Fruit fly (Drosophila melanogaster): ENCODE measurements around the gene CG18577.

Gene CG18577

DNA sequence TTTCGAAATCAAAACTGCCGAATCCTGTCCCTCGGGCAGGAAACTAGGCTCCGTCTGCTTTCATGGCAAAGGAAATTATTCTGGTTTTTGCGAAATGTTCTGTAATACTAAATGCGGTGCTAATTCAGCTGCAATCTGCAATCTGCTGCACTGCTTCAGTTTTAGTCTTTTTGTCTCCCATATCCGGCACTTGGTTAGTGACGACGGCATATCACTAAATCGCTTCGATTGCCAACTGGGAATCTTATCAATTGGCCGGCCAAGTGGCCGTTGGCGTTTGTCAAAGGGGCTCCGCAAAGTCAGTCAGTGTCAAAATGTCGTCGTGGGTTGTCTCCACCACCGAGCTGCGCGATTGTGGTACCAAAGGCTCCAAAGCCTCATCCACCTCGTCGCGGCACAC is at the start of gene CG18577:
Gene CG18577, plus strand, starts transcription at position 301 of the 400 bp plus-strand sequence.
- no peak for TF ChIP-seq OdsH (GFP tag; optimal IDR thresholded peaks at IDR 0.05)
- no peak for TF ChIP-seq psq (GFP tag; optimal IDR thresholded peaks at IDR 0.05)
- TF ChIP-seq HLH106 (tag; optimal IDR thresholded peaks at IDR 0.05): no peak
- no peak for TF ChIP-seq dmrt93B (GFP tag; optimal IDR thresholded peaks at IDR 0.05)
- TF ChIP-seq brk (GFP tag; optimal IDR thresholded peaks at IDR 0.05): no peak
- TF ChIP-seq sage (GFP tag; optimal IDR thresholded peaks at IDR 0.05): no peak
- no peak for TF ChIP-seq GATAd (GFP tag; optimal IDR thresholded peaks at IDR 0.05)
- no peak for TF ChIP-seq CrebA (GFP tag; optimal IDR thresholded peaks at IDR 0.05; ENCODE audit: borderline replicate concordance)
- TF ChIP-seq CG9705 (GFP tag; optimal IDR thresholded peaks at IDR 0.05): no peak

- no peak for TF ChIP-seq N (GFP tag; optimal IDR thresholded peaks at IDR 0.05)
- TF ChIP-seq woc (GFP tag; optimal IDR thresholded peaks at IDR 0.05): peak; percentile 15
- peak; percentile 71 for TF ChIP-seq h (GFP tag; optimal IDR thresholded peaks at IDR 0.05)
- TF ChIP-seq Hr78 (GFP tag; optimal IDR thresholded peaks at IDR 0.05): no peak
- peak; percentile 54 for TF ChIP-seq sage (GFP tag; optimal IDR thresholded peaks at IDR 0.05)
- peak; percentile 46 for TF ChIP-seq Rel (GFP tag; optimal IDR thresholded peaks at IDR 0.05)
- TF ChIP-seq Rel (tag; optimal IDR thresholded peaks at IDR 0.05): no peak
- peak; percentile 62 for TF ChIP-seq Sp1 (GFP tag; optimal IDR thresholded peaks at IDR 0.05)
- TF ChIP-seq Jra (GFP tag; optimal IDR thresholded peaks at IDR 0.05): no peak
- peak; percentile 63 for TF ChIP-seq rgr (GFP tag; optimal IDR thresholded peaks at IDR 0.05)
- TF ChIP-seq HLH106 (tag; optimal IDR thresholded peaks at IDR 0.05): peak; percentile 73
- peak; percentile 40 for TF ChIP-seq psq (GFP tag; optimal IDR thresholded peaks at IDR 0.05)
- peak; percentile 57 for TF ChIP-seq dmrt93B (GFP tag; optimal IDR thresholded peaks at IDR 0.05)
- peak; percentile 54 for TF ChIP-seq fru (GFP tag; optimal IDR thresholded peaks at IDR 0.05)
- peak in 1 of 2 experiments; percentile 73 for TF ChIP-seq foxo (GFP tag; optimal IDR thresholded peaks at IDR 0.05)
- TF ChIP-seq brk (GFP tag; optimal IDR thresholded peaks at IDR 0.05): no peak
- peak; percentile 60 for TF ChIP-seq OdsH (GFP tag; optimal IDR thresholded peaks at IDR 0.05)
- TF ChIP-seq lola (GFP tag; optimal IDR thresholded peaks at IDR 0.05): no peak
Observed at dm6 chr3R:11153799-11154273, 42.1 kb upstream of the CG18577 start, which contains the start of gene Ugt302K1. Gene Ugt302K1, minus strand, starts transcription at chr3R:11153849.

dm6 chr3R:11154576-11155113 is 41.2 kb upstream of the CG18577 start, which contains the start of gene Ugt302E1:
Gene Ugt302E1, plus strand, starts transcription at chr3R:11154626.
- no peak for TF ChIP-seq rgr (GFP tag; optimal IDR thresholded peaks at IDR 0.05)

DNA sequence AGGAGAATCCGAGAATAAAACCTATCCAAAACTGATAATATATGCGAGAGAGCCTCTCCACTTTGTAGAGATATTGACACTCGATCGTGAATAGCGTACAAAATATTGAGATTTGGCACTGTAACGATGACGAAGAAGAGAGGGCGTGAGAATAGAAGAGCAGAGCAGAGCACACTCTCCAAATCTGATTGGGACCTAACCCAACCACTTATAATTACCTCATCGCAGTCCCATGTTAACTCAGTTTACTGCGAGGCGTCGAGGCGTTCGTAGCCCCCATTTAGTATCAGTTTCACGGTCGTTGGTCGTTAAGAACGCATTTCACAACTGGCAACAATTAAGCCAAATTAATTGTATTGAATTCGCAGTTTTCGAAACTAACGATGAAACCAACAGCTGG is 39.0 kb upstream of the CG18577 start, which contains the start of gene Ugt302C1:
Gene Ugt302C1, plus strand, starts transcription at position 241 of the 400 bp plus-strand sequence.
- TF ChIP-seq dl (GFP tag; optimal IDR thresholded peaks at IDR 0.05; ENCODE audit: insufficient read depth in 1 of 2, partially characterized antibody in 2 of 2) (peak; percentile 89 to 93), foxo (GFP tag; optimal IDR thresholded peaks at IDR 0.05) (peak in 1 of 2 experiments; percentile 16), CrebA (GFP tag; optimal IDR thresholded peaks at IDR 0.05; ENCODE audit: borderline replicate concordance) (peak; percentile 1), brk (GFP tag; optimal IDR thresholded peaks at IDR 0.05) (peak; percentile 14), Mio (GFP tag; optimal IDR thresholded peaks at IDR 0.05) (no peak), Hnf4 (GFP tag; optimal IDR thresholded peaks at IDR 0.05) (peak; percentile 25), Dif (GFP tag; optimal IDR thresholded peaks at IDR 0.05; ENCODE audit: partially characterized antibody) (peak; percentile 94), psq (GFP tag; optimal IDR thresholded peaks at IDR 0.05) (peak; percentile 63), rgr (GFP tag; optimal IDR thresholded peaks at IDR 0.05) (peak; percentile 35), h (GFP tag; optimal IDR thresholded peaks at IDR 0.05) (peak; percentile 34), Dfd (GFP tag; optimal IDR thresholded peaks at IDR 0.05) (no peak), br (GFP tag; optimal IDR thresholded peaks at IDR 0.05) (peak; percentile 38), fru (GFP tag; optimal IDR thresholded peaks at IDR 0.05) (peak; percentile 80), Hr83 (GFP tag; optimal IDR thresholded peaks at IDR 0.05; ENCODE audit: poor library complexity, severe bottlenecking) (no peak), Vsx2 (GFP tag; optimal IDR thresholded peaks at IDR 0.05; ENCODE audit: partially characterized antibody) (peak; percentile 84), pan (optimal IDR thresholded peaks at IDR 0.05) (no peak), Jra (GFP tag; optimal IDR thresholded peaks at IDR 0.05) (peak; percentile 68), jim (GFP tag; optimal IDR thresholded peaks at IDR 0.05) (peak; percentile 2), Hr78 (GFP tag; optimal IDR thresholded peaks at IDR 0.05) (no peak)

All from whole organism, wandering third instar larva.